Fruit fly (Drosophila melanogaster): ENCODE results near the gene CG44142.
A peak's percentile ranks its signal among the peaks of the same experiment; 100 is the strongest.

Gene CG44142

DNA sequence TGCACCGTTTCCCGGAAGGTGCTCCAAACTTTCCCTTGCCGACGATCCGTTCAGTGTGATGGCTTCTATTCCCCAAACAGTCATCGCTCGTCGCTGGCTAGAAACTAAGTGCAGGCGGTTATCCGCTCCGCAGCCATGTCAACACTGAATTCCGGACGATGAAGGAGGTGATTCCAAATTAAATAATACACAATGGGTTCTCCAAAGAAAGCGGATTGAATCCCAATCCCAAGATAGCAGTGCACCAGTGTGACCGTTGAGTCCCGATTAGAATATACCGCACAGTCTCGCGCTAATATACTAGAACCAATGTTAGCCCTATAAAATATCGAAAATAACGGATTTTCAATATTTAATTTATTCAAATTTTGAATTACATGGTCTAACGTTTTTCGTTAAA, 41.2 kb downstream of the CG44142 start, which contains the start of gene TBC1D5:
TBC1D5 (minus strand) TSS at position 254 of the 400 bp plus-strand sequence.
- TF ChIP-seq CG12605 (GFP tag; IDR thresholded peaks at IDR 0.05) (no peak), Pif1A (GFP tag; optimal IDR thresholded peaks at IDR 0.05) (no peak), CG14655 (GFP tag; optimal IDR thresholded peaks at IDR 0.05) (no peak), CG4496 (GFP tag; IDR thresholded peaks at IDR 0.05) (no peak), CG32121 (GFP tag; IDR thresholded peaks at IDR 0.05) (no peak), CG10348 (GFP tag; IDR thresholded peaks at IDR 0.05) (no peak), D1 (tag; optimal IDR thresholded peaks at IDR 0.05) (no peak), CG15710 (tag; optimal IDR thresholded peaks at IDR 0.05) (no peak), CG13204 (GFP tag; optimal IDR thresholded peaks at IDR 0.05) (no peak), Snoo (tag; optimal IDR thresholded peaks at IDR 0.05) (no peak)

DNA sequence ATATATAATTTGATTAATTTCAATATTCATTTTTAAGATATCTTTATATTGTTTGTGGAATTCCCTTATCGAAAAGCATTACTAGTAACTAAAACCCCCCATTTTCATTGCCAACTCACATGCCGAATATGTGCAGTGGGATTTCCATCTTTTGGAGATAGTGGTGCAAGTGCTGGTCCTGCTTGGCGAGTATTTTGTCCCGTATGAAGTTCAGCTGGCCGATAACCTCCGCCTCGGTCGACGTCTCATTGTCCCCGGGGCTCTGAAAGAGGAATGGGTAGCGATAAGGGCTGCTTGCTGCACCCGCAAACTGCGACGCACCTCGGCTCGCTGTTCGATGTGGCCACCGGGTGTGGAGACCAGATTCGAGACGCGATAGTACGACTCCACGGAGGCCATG, 42.3 kb downstream of the CG44142 start:
- no peak for TF ChIP-seq Pif1B (GFP tag; optimal IDR thresholded peaks at IDR 0.05)
- TF ChIP-seq EcR (GFP tag; optimal IDR thresholded peaks at IDR 0.05) = peak; percentile 71

DNA sequence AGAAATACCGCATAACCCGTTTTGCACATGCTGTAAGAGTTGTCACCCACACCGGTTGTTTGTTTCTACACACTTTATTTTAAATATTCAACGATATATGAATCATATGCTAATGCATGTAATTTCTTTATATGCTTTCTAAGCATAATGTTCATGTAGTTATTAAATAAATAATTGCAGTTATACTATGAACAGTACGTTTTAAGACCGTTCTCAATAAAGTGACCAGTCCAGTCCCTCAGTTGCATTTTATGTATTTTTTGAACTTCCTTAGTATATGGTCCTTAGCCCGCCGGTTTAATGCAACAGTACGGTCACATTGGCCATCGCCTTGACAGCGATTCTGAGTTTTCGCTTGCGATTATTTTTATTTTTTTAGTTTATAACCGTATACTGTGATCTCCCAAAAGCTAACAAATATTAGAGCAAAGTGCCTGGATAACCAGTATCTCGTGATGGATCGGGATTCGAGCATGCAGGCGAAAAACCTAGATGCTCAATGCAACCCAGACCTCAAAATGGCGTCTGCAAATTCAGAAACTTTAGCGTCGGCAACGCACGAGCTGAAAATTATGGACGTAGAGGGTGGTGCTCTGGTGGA, 48.8 kb downstream of the CG44142 start, which contains the start of gene Ravus:
Ravus (minus strand) TSS at position 1 of the 601 bp plus-strand sequence.
- TF ChIP-seq CG9948 (tag; optimal IDR thresholded peaks at IDR 0.05) (peak; percentile 46), CG32121 (GFP tag; IDR thresholded peaks at IDR 0.05) (0 out of 2 replicates have a peak, but pooled peaks have one; percentile 30), CG8301 (tag; optimal IDR thresholded peaks at IDR 0.05) (no peak), D1 (tag; optimal IDR thresholded peaks at IDR 0.05) (no peak), CG17806 (tag; optimal IDR thresholded peaks at IDR 0.05) (peak; percentile 22), CG15710 (tag; optimal IDR thresholded peaks at IDR 0.05) (peak; percentile 70), Snoo (tag; optimal IDR thresholded peaks at IDR 0.05) (peak; percentile 43), CG8159 (tag; optimal IDR thresholded peaks at IDR 0.05) (peak; percentile 47), fd96Ca (GFP tag; IDR thresholded peaks at IDR 0.05) (no peak)
